Worm (Caenorhabditis elegans): Measurements from ENCODE around the gene F58E6.13.

- TF ChIP-seq chd-7 (tag; optimal IDR thresholded peaks at IDR 0.05) (no peak), nhr-80 (tag; optimal IDR thresholded peaks at IDR 0.05) (no peak), madf-10 (tag; optimal IDR thresholded peaks at IDR 0.05) (no peak), ama-1 (optimal IDR thresholded peaks at IDR 0.05) (no peak), ama-1 (GFP tag; optimal IDR thresholded peaks at IDR 0.05) (no peak), hsf-1 (GFP tag; IDR thresholded peaks at IDR 0.05) (no peak), Y79H2A.3 (GFP tag; conservative IDR thresholded peaks at IDR 0.05) (no peak)
Measured at ce11 chrV:9763759-9764158, 18.7 kb downstream of the F58E6.13 start.

Data from whole organism, young adult.